Worm (Caenorhabditis elegans) whole organism, L2 larva: ENCODE data around the gene pqn-78.
"Not testable (repeated sequence)": the region's sequence is repeated elsewhere in the genome, so short reads cannot be mapped to it uniquely, and the experiment has no call there.

ENCODE experiments used
- C34F6.9 ChIP-seq: fragments of 150-350 bp; optimal IDR thresholded peaks from 2 replicates; lab custom pipeline; 2014; ENCODE audit warnings: missing biosample characterization, missing genetic modification characterization
- R02D3.7 ChIP-seq: fragments of 150-350 bp; optimal IDR thresholded peaks from 2 replicates; lab custom pipeline; 2014; ENCODE audit warnings: missing biosample characterization, missing genetic modification characterization
- ZK546.5 ChIP-seq: sonication (generic microtip); optimal IDR thresholded peaks from 2 replicates; lab custom pipeline; 2017; ENCODE audit warnings: missing biosample characterization, missing genetic modification characterization
- aly-2 ChIP-seq: fragments of 150-350 bp; optimal IDR thresholded peaks from 2 replicates; lab custom pipeline; 2014; ENCODE audit warnings: missing biosample characterization, missing genetic modification characterization
- blmp-1 ChIP-seq: sonication (generic microtip); optimal IDR thresholded peaks from 2 replicates; lab custom pipeline; 2017; ENCODE audit warnings: missing genetic modification characterization, mild to moderate bottlenecking, missing compliant biosample characterization, antibody characterized with exemption, moderate library complexity; ENCODE audit not compliant: insufficient read depth
- ceh-16 ChIP-seq: fragments of 150-350 bp; optimal IDR thresholded peaks from 2 replicates; lab custom pipeline; 2014; ENCODE audit warnings: missing biosample characterization, missing genetic modification characterization
- ceh-82 ChIP-seq: fragments of 150-350 bp; optimal IDR thresholded peaks from 2 replicates; lab custom pipeline; 2014; ENCODE audit warnings: missing biosample characterization, missing genetic modification characterization
- crh-2 ChIP-seq: sonication (generic microtip); optimal IDR thresholded peaks from 2 replicates; lab custom pipeline; 2017; ENCODE audit warnings: missing biosample characterization, missing genetic modification characterization
- elt-3 ChIP-seq: sonication (generic microtip); optimal IDR thresholded peaks from 2 replicates; lab custom pipeline; 2017; ENCODE audit warnings: missing biosample characterization, missing genetic modification characterization
- fos-1 ChIP-seq: fragments of 150-350 bp; optimal IDR thresholded peaks from 2 replicates; lab custom pipeline; 2014; ENCODE audit warnings: missing biosample characterization, missing genetic modification characterization
- gmeb-1 ChIP-seq: fragments of 150-350 bp; optimal IDR thresholded peaks from 2 replicates; lab custom pipeline; 2014; ENCODE audit warnings: missing biosample characterization, missing genetic modification characterization
- lin-13 ChIP-seq: fragments of 150-350 bp; optimal IDR thresholded peaks from 2 replicates; lab custom pipeline; 2014; ENCODE audit warnings: missing biosample characterization, missing genetic modification reagents, missing genetic modification characterization
- lsy-2 ChIP-seq, 2 experiments: fragments of 150-350 bp in 1 of 2; sonication (generic microtip) in 1 of 2; optimal IDR thresholded peaks; 2 replicates each; lab custom pipeline; 2014 to 2017; ENCODE audit warnings: missing biosample characterization in 2 of 2, missing genetic modification characterization in 2 of 2
- mab-5 ChIP-seq: fragments of 150-350 bp; optimal IDR thresholded peaks from 2 replicates; lab custom pipeline; 2014; ENCODE audit warnings: missing biosample characterization, missing genetic modification characterization
- mdl-1 ChIP-seq, 2 experiments: fragments of 150-350 bp in 1 of 2; sonication (generic microtip) in 1 of 2; optimal IDR thresholded peaks; 2 replicates each; lab custom pipeline; 2017; ENCODE audit warnings: missing biosample characterization in 2 of 2, missing genetic modification characterization in 2 of 2
- nhr-10 ChIP-seq: sonication (generic microtip); optimal IDR thresholded peaks from 2 replicates; lab custom pipeline; 2017; ENCODE audit warnings: missing biosample characterization, missing genetic modification characterization
- nhr-12 ChIP-seq: fragments of 150-350 bp; optimal IDR thresholded peaks from 2 replicates; lab custom pipeline; 2014; ENCODE audit warnings: missing biosample characterization, missing genetic modification characterization
- nhr-129 ChIP-seq: fragments of 150-350 bp; optimal IDR thresholded peaks from 2 replicates; lab custom pipeline; 2014; ENCODE audit warnings: missing biosample characterization, missing genetic modification characterization
- nhr-25 ChIP-seq: fragments of 150-350 bp; sonication (generic microtip); optimal IDR thresholded peaks from 3 replicates; lab custom pipeline; 2014; ENCODE audit warnings: missing biosample characterization, missing genetic modification characterization
- nhr-6 ChIP-seq: fragments of 150-350 bp; optimal IDR thresholded peaks from 2 replicates; lab custom pipeline; 2014; ENCODE audit warnings: missing biosample characterization, missing genetic modification characterization
- nhr-77 ChIP-seq: fragments of 150-350 bp; optimal IDR thresholded peaks from 2 replicates; lab custom pipeline; 2014; ENCODE audit warnings: missing biosample characterization, missing genetic modification characterization
- peb-1 ChIP-seq: fragments of 150-350 bp; optimal IDR thresholded peaks from 2 replicates; lab custom pipeline; 2014; ENCODE audit warnings: missing biosample characterization, missing genetic modification characterization
- sem-4 ChIP-seq: fragments of 150-350 bp; optimal IDR thresholded peaks from 2 replicates; lab custom pipeline; 2014; ENCODE audit warnings: missing biosample characterization, missing genetic modification reagents, missing genetic modification characterization
- sma-3 ChIP-seq: sonication (generic microtip); optimal IDR thresholded peaks from 2 replicates; lab custom pipeline; 2016; ENCODE audit warnings: missing genetic modification reagents, missing genetic modification characterization, missing compliant biosample characterization
- snpc-4 ChIP-seq: fragments of 150-350 bp; optimal IDR thresholded peaks from 2 replicates; lab custom pipeline; 2014; ENCODE audit warnings: missing biosample characterization, missing genetic modification characterization
- unc-55 ChIP-seq: fragments of 150-350 bp; sonication (generic microtip); optimal IDR thresholded peaks from 3 replicates; lab custom pipeline; 2014; ENCODE audit warnings: missing biosample characterization, missing genetic modification reagents, missing genetic modification characterization
- zag-1 ChIP-seq: fragments of 150-350 bp; optimal IDR thresholded peaks from 2 replicates; lab custom pipeline; 2014; ENCODE audit warnings: missing biosample characterization, missing genetic modification characterization
- ztf-1 ChIP-seq: fragments of 200-800 bp; sonication (Bioruptor generic); conservative IDR thresholded peaks from 2 replicates; pipeline ENCODE4 v1.3.6; 2022; ENCODE audit warnings: missing genetic modification characterization, missing compliant biosample characterization
- ztf-11 ChIP-seq: sonication (generic microtip); optimal IDR thresholded peaks from 2 replicates; lab custom pipeline; 2017; ENCODE audit warnings: missing biosample characterization, missing genetic modification characterization

pqn-78 gene

ce11 chrIV:15634240-15634789 lies 39.5 kb upstream of the pqn-78 start, which contains the start of gene Y105C5A.1274:
Y105C5A.1274 (plus strand) TSS chrIV:15634739.
- not testable (repeated sequence) for TF ChIP-seq nhr-10, elt-3, C34F6.9 (tag; lab: Kevin White, UChicago)

ce11 chrIV:15631217-15631616 lies 36.4 kb upstream of the pqn-78 start, which contains the start of gene Y105C5A.9:
Y105C5A.9 (plus strand) TSS chrIV:15631517.
- TF ChIP-seq nhr-129 (tag; lab: Kevin White, UChicago) (no peak), nhr-6 (tag; lab: Kevin White, UChicago) (no peak)

ce11 chrIV:15617667-15618066 lies 22.8 kb upstream of the pqn-78 start:
- peak; percentile 7 for TF ChIP-seq gmeb-1 (tag; lab: Kevin White, UChicago)
- no peak for TF ChIP-seq ceh-82 (tag; lab: Kevin White, UChicago)
- TF ChIP-seq nhr-25 (tag; lab: Kevin White, UChicago), result peak; percentile 45
- TF ChIP-seq R02D3.7 (tag; lab: Kevin White, UChicago), result no peak

- TF ChIP-seq ztf-1, result no peak
- no peak for TF ChIP-seq nhr-12 (tag; lab: Kevin White, UChicago)
- no peak for TF ChIP-seq lsy-2 (tag; optimal IDR thresholded peaks at IDR 0.05; lab: Kevin White, UChicago)
- no peak for TF ChIP-seq ztf-11 (tag; lab: Kevin White, UChicago)
Measured at ce11 chrIV:15616971-15617370, 22.1 kb upstream of the pqn-78 start, which contains the start of gene Y105C5A.8. Y105C5A.8 (minus strand) TSS chrIV:15617071.

ce11 chrIV:15613141-15613540 lies 18.3 kb upstream of the pqn-78 start:
- no peak for TF ChIP-seq zag-1 (tag; lab: Kevin White, UChicago)
- no peak for TF ChIP-seq nhr-25 (tag; lab: Kevin White, UChicago)
- TF ChIP-seq C34F6.9 (tag; lab: Kevin White, UChicago), result no peak
- no peak for TF ChIP-seq sma-3 (GFP tag; lab: Kevin White, UChicago)
- no peak for TF ChIP-seq R02D3.7 (tag; lab: Kevin White, UChicago)
- TF ChIP-seq mab-5 (tag; lab: Kevin White, UChicago), result no peak
- TF ChIP-seq peb-1 (tag; lab: Kevin White, UChicago), result no peak
- no peak for TF ChIP-seq ceh-16 (tag; lab: Kevin White, UChicago)
- no peak for TF ChIP-seq aly-2 (tag; lab: Kevin White, UChicago)

ce11 chrIV:15606396-15606795 lies 11.6 kb upstream of the pqn-78 start:
- TF ChIP-seq crh-2 (tag; lab: Kevin White, UChicago) (no peak), lin-13 (GFP tag; lab: Kevin White, UChicago) (no peak), blmp-1 (tag; lab: Kevin White, UChicago) (no peak), nhr-129 (tag; lab: Kevin White, UChicago) (no peak), unc-55 (no peak), R02D3.7 (tag; lab: Kevin White, UChicago) (no peak), sem-4 (tag; lab: Kevin White, UChicago) (no peak)

- TF ChIP-seq snpc-4 (peak; percentile 55), ZK546.5 (tag; lab: Kevin White, UChicago) (no peak)
Measured at ce11 chrIV:15604194-15604593, 9.4 kb upstream of the pqn-78 start.

- TF ChIP-seq crh-2 (tag; lab: Kevin White, UChicago) (no peak), fos-1 (tag; lab: Kevin White, UChicago) (peak; percentile 27), nhr-77 (tag; lab: Kevin White, UChicago) (no peak), nhr-129 (tag; lab: Kevin White, UChicago) (no peak), mdl-1 (tag; optimal IDR thresholded peaks at IDR 0.05; lab: Kevin White, UChicago) (no peak)
- TF ChIP-seq, all 48 proteins: peak for 1
Measured at ce11 chrIV:15593078-15593477, 1.8 kb downstream of the pqn-78 start.
